Fruit fly (Drosophila melanogaster) whole organism, adult: ENCODE results near the gene CycJ.

ENCODE experiments used
- CG14711 ChIP-seq: fragments of 200-800 bp; sonication (Bioruptor generic); optimal IDR thresholded peaks from 2 replicates; lab custom pipeline; 2018; ENCODE audit warnings: missing biosample characterization, mild to moderate bottlenecking, missing genetic modification characterization, moderate library complexity
- CG33017 ChIP-seq: fragments of 200-800 bp; sonication (Bioruptor generic); optimal IDR thresholded peaks from 2 replicates; lab custom pipeline; 2018; ENCODE audit warnings: missing biosample characterization, mild to moderate bottlenecking, missing genetic modification characterization, moderate library complexity

dm6 chr3L:3423006-3423405 is 43.2 kb upstream of the CycJ start:
- TF ChIP-seq CG14711 = no peak
- TF ChIP-seq CG33017 = no peak
